Worm (Caenorhabditis elegans): ENCODE measurements around the gene moc-6.

- TF ChIP-seq pha-4 (tag; optimal IDR thresholded peaks at IDR 0.05) (no peak), ztf-11 (tag; optimal IDR thresholded peaks at IDR 0.05) (no peak), snpc-4 (tag; optimal IDR thresholded peaks at IDR 0.05) (no peak), ceh-39 (tag; optimal IDR thresholded peaks at IDR 0.05) (no peak), unc-62 (GFP tag; optimal IDR thresholded peaks at IDR 0.05) (no peak), mab-5 (tag; optimal IDR thresholded peaks at IDR 0.05) (no peak), nhr-28 (tag; optimal IDR thresholded peaks at IDR 0.05) (no peak)
Observed at ce11 chrIII:5150012-5150411, 45.8 kb upstream of the moc-6 start.

All from whole organism, mixed stage, embryonic.